Worm (Caenorhabditis elegans) whole organism, young adult: ENCODE results near the gene C29F7.2.
"Not testable (repeated sequence)": the region's sequence is repeated elsewhere in the genome, so short reads cannot be mapped to it uniquely, and the experiment has no call there.

Experiments
- Y53G8AR.9 ChIP-seq: fragments of 200-800 bp; sonication (Bioruptor generic); conservative IDR thresholded peaks from 2 replicates; pipeline ENCODE4 v1.3.6; 2022; ENCODE audit warnings: missing genetic modification reagents, missing genetic modification characterization, missing compliant biosample characterization
- efl-1 ChIP-seq: fragments of 150-350 bp; optimal IDR thresholded peaks from 2 replicates; lab custom pipeline; 2014; ENCODE audit warnings: missing biosample characterization, missing genetic modification reagents, missing genetic modification characterization
- lir-1 ChIP-seq: fragments of 200-800 bp; sonication (Bioruptor generic); conservative IDR thresholded peaks from 2 replicates; pipeline ENCODE4 v1.3.6; 2022; ENCODE audit warnings: missing genetic modification reagents, missing genetic modification characterization, missing compliant biosample characterization
- madf-3 ChIP-seq: fragments of 200-800 bp; sonication (Bioruptor generic); IDR thresholded peaks from 2 replicates; pipeline ENCODE4 v1.3.6; 2022; ENCODE audit warnings: missing genetic modification reagents, missing genetic modification characterization, missing compliant biosample characterization
- snpc-1.1 ChIP-seq: sonication (generic microtip); optimal IDR thresholded peaks from 2 replicates; lab custom pipeline; 2017; ENCODE audit warnings: missing genetic modification characterization, mild to moderate bottlenecking, missing compliant biosample characterization, antibody characterized with exemption, moderate library complexity, missing genotype, missing genetic modification reagents; ENCODE audit not compliant: insufficient read depth
- snpc-3.4 ChIP-seq: sonication (generic microtip); optimal IDR thresholded peaks from 2 replicates; lab custom pipeline; 2017; ENCODE audit warnings: missing genetic modification characterization, mild to moderate bottlenecking, missing compliant biosample characterization, antibody characterized with exemption, moderate library complexity, missing genotype, missing genetic modification reagents
- unc-130 ChIP-seq: sonication (generic microtip); optimal IDR thresholded peaks from 2 replicates; lab custom pipeline; 2016; ENCODE audit warnings: missing genetic modification reagents, missing genetic modification characterization, missing compliant biosample characterization
- unc-62 ChIP-seq: fragments of 150-350 bp; optimal IDR thresholded peaks from 2 replicates; lab custom pipeline; 2014; ENCODE audit warnings: missing biosample characterization, missing genetic modification reagents, missing genetic modification characterization

ce11 chrX:13428755-13429154 is 12.9 kb downstream of the C29F7.2 start, which contains the start of gene fkh-4:
- TF ChIP-seq lir-1 (GFP tag; lab: Robert Waterston, UW); madf-3 (GFP tag; lab: Robert Waterston, UW); unc-62; efl-1 (GFP tag; lab: Kevin White, UChicago); snpc-3.4 (tag; lab: Kevin White, UChicago); Y53G8AR.9; snpc-1.1 (tag; lab: Kevin White, UChicago); unc-130 (GFP tag; lab: Kevin White, UChicago): not testable (repeated sequence)
